Fruit fly (Drosophila melanogaster) whole organism, pupa: ENCODE results near the gene Drs.

ENCODE experiments used
- CG12605 ChIP-seq: fragments of 200-800 bp; sonication (Bioruptor generic); IDR thresholded peaks from 2 replicates; pipeline ENCODE4 v1.3.6; 2022; ENCODE audit warnings: missing biosample characterization, missing genetic modification characterization
- CG14655 ChIP-seq: fragments of 200-800 bp; sonication (Bioruptor generic); optimal IDR thresholded peaks from 3 replicates; lab custom pipeline; 2017; ENCODE audit warnings: mild to moderate bottlenecking, missing biosample characterization, missing genetic modification reagents, missing genetic modification characterization
- CG15710 ChIP-seq: fragments of 200-800 bp; sonication (Bioruptor generic); optimal IDR thresholded peaks from 2 replicates; lab custom pipeline; 2018; ENCODE audit warnings: missing biosample characterization, mild to moderate bottlenecking, missing genetic modification characterization, moderate library complexity
- CG17806 ChIP-seq: fragments of 200-800 bp; sonication (Bioruptor generic); optimal IDR thresholded peaks from 2 replicates; lab custom pipeline; 2018; ENCODE audit warnings: missing biosample characterization, mild to moderate bottlenecking, missing genetic modification characterization, moderate library complexity
- CG32121 ChIP-seq: fragments of 200-800 bp; sonication (Bioruptor generic); IDR thresholded peaks from 2 replicates; pipeline ENCODE4 v1.3.6; 2022; ENCODE audit warnings: missing biosample characterization, missing genetic modification characterization
- CG34367 ChIP-seq: fragments of 200-800 bp; sonication (Bioruptor generic); optimal IDR thresholded peaks from 2 replicates; lab custom pipeline; 2018; ENCODE audit warnings: missing biosample characterization, mild to moderate bottlenecking, missing genetic modification characterization
- CG4496 ChIP-seq: fragments of 200-800 bp; sonication (Bioruptor generic); IDR thresholded peaks from 3 replicates; pipeline ENCODE4 v1.3.6; 2022; ENCODE audit warnings: missing biosample characterization, missing genetic modification characterization
- CG9948 ChIP-seq: fragments of 200-800 bp; sonication (Bioruptor generic); optimal IDR thresholded peaks from 2 replicates; lab custom pipeline; 2018; ENCODE audit warnings: missing biosample characterization, mild to moderate bottlenecking, missing genetic modification characterization, moderate library complexity
- D1 ChIP-seq: fragments of 200-800 bp; sonication (Bioruptor generic); optimal IDR thresholded peaks from 2 replicates; lab custom pipeline; 2018; ENCODE audit warnings: missing biosample characterization, mild to moderate bottlenecking, missing genetic modification characterization, moderate library complexity
- Pif1A ChIP-seq: fragments of 200-800 bp; sonication (Bioruptor generic); optimal IDR thresholded peaks from 3 replicates; lab custom pipeline; 2016; ENCODE audit warnings: missing biosample characterization, missing genetic modification characterization
- Pif1B ChIP-seq: fragments of 200-800 bp; sonication (Bioruptor generic); optimal IDR thresholded peaks from 3 replicates; lab custom pipeline; 2016; ENCODE audit warnings: missing biosample characterization, missing genetic modification characterization
- Snoo ChIP-seq: fragments of 200-800 bp; sonication (Bioruptor generic); optimal IDR thresholded peaks from 3 replicates; lab custom pipeline; 2017; ENCODE audit warnings: missing biosample characterization, mild to moderate bottlenecking, missing genetic modification characterization, inconsistent platforms
- fd96Ca ChIP-seq: fragments of 200-800 bp; sonication (Bioruptor generic); IDR thresholded peaks from 3 replicates; pipeline ENCODE4 v1.3.6; 2022; ENCODE audit warnings: missing biosample characterization, missing genetic modification characterization
- gl ChIP-seq: fragments of 200-800 bp; sonication (Bioruptor generic); optimal IDR thresholded peaks from 2 replicates; lab custom pipeline; 2018; ENCODE audit warnings: missing biosample characterization, mild to moderate bottlenecking, missing genetic modification characterization

dm6 chr3L:3384596-3385436, 15.5 kb downstream of the Drs start:
- TF ChIP-seq Pif1B (GFP tag; lab: Kevin White, UChicago): peak; percentile 21
- TF ChIP-seq CG12605 (GFP tag; lab: Robert Waterston, UW): no peak
- 0 out of 3 replicates have a peak, but pooled peaks have one; percentile 25 for TF ChIP-seq fd96Ca (GFP tag; lab: Robert Waterston, UW)
- TF ChIP-seq CG14655 (GFP tag; lab: Kevin White, UChicago): peak; percentile 79
- TF ChIP-seq gl (tag; lab: Kevin White, UChicago): no peak
- peak; percentile 56 for TF ChIP-seq CG15710 (tag; lab: Kevin White, UChicago)
- TF ChIP-seq D1: no peak
- TF ChIP-seq CG17806: peak; percentile 60
- TF ChIP-seq Snoo (tag; lab: Kevin White, UChicago): peak; percentile 75
- no peak for TF ChIP-seq CG32121 (GFP tag; lab: Robert Waterston, UW)
- TF ChIP-seq CG9948 (tag; lab: Kevin White, UChicago): peak; percentile 54
- peak; percentile 49 for TF ChIP-seq Pif1A (GFP tag; lab: Kevin White, UChicago)
- TF ChIP-seq CG34367 (tag; lab: Kevin White, UChicago): no peak
- TF ChIP-seq CG4496 (GFP tag; lab: Robert Waterston, UW): peak; percentile 60
